Fruit fly (Drosophila melanogaster) whole organism, embryonic: Measurements from ENCODE around the gene CG14229.

ENCODE experiments used
- Antp ChIP-seq: fragments of 200-800 bp; sonication (Bioruptor generic); optimal IDR thresholded peaks from 3 replicates; lab custom pipeline; 2016; ENCODE audit warnings: missing biosample characterization, missing genetic modification characterization
- Atf6 ChIP-seq: fragments of 200-800 bp; sonication (Bioruptor generic); IDR thresholded peaks from 2 replicates; pipeline ENCODE4 v1.3.6; 2022; ENCODE audit warnings: missing biosample characterization, missing genetic modification characterization
- Bdp1 ChIP-seq: fragments of 200-800 bp; sonication (Bioruptor generic); optimal IDR thresholded peaks from 3 replicates; lab custom pipeline; 2016; ENCODE audit warnings: missing biosample characterization, missing genetic modification characterization
- CG10366 ChIP-seq: fragments of 200-800 bp; sonication (Bioruptor generic); IDR thresholded peaks from 2 replicates; pipeline ENCODE4 v1.3.6; 2022; ENCODE audit warnings: missing biosample characterization, missing genetic modification characterization
- CG11695 ChIP-seq: fragments of 200-800 bp; sonication (Bioruptor generic); IDR thresholded peaks from 3 replicates; pipeline ENCODE4 v1.3.6; 2022; ENCODE audit warnings: missing biosample characterization, missing genetic modification characterization
- CG11723 ChIP-seq: fragments of 200-800 bp; sonication (Bioruptor generic); optimal IDR thresholded peaks from 2 replicates; lab custom pipeline; 2017; ENCODE audit warnings: missing biosample characterization, mild to moderate bottlenecking, missing genetic modification characterization
- CG12236 ChIP-seq: fragments of 200-800 bp; sonication (Bioruptor generic); optimal IDR thresholded peaks from 2 replicates; lab custom pipeline; 2016; ENCODE audit warnings: missing biosample characterization, missing genetic modification characterization
- CG13123 ChIP-seq: fragments of 200-800 bp; sonication (Bioruptor generic); optimal IDR thresholded peaks from 2 replicates; lab custom pipeline; 2016; ENCODE audit warnings: missing biosample characterization, missing genetic modification characterization
- CG13894 ChIP-seq: fragments of 200-800 bp; sonication (Bioruptor generic); optimal IDR thresholded peaks from 3 replicates; lab custom pipeline; 2018; ENCODE audit warnings: missing biosample characterization, mild to moderate bottlenecking, missing genetic modification characterization, moderate library complexity
- CG14965 ChIP-seq: fragments of 200-800 bp; sonication (Bioruptor generic); optimal IDR thresholded peaks from 2 replicates; lab custom pipeline; 2016; ENCODE audit warnings: missing biosample characterization, missing genetic modification characterization, borderline replicate concordance
- CG15479 ChIP-seq: fragments of 200-800 bp; sonication (Bioruptor generic); optimal IDR thresholded peaks from 3 replicates; lab custom pipeline; 2019; ENCODE audit warnings: missing biosample characterization, mild to moderate bottlenecking, missing genetic modification characterization, moderate library complexity
- CG17612 ChIP-seq: fragments of 200-800 bp; sonication (Bioruptor generic); IDR thresholded peaks from 2 replicates; pipeline ENCODE4 v1.3.6; 2022; ENCODE audit warnings: missing biosample characterization, missing genetic modification characterization
- CG18262 ChIP-seq: fragments of 200-800 bp; optimal IDR thresholded peaks from 3 replicates; lab custom pipeline; 2019; ENCODE audit warnings: missing biosample characterization, mild to moderate bottlenecking, missing genetic modification characterization, moderate library complexity
- CG2678 ChIP-seq: fragments of 200-800 bp; sonication (Bioruptor generic); optimal IDR thresholded peaks from 3 replicates; lab custom pipeline; 2019; ENCODE audit warnings: missing biosample characterization, mild to moderate bottlenecking, missing genetic modification characterization, moderate library complexity
- CG33213 ChIP-seq: fragments of 200-800 bp; sonication (Bioruptor generic); optimal IDR thresholded peaks from 3 replicates; lab custom pipeline; 2016; ENCODE audit warnings: missing biosample characterization, missing genetic modification characterization
- CG43689 ChIP-seq: fragments of 200-800 bp; sonication (Bioruptor generic); IDR thresholded peaks from 2 replicates; pipeline ENCODE4 v1.3.6; 2022; ENCODE audit warnings: missing biosample characterization, missing genetic modification characterization
- CG4404 ChIP-seq: fragments of 200-800 bp; sonication (Bioruptor generic); IDR thresholded peaks from 2 replicates; pipeline ENCODE4 v1.3.6; 2022; ENCODE audit warnings: missing biosample characterization, missing genetic modification characterization
- CG7963 ChIP-seq: fragments of 200-800 bp; sonication (Bioruptor generic); IDR thresholded peaks from 3 replicates; pipeline ENCODE4 v1.3.6; 2022; ENCODE audit warnings: missing biosample characterization, missing genetic modification characterization; ENCODE audit not compliant: partially characterized antibody
- CkIIα-i1 ChIP-seq: fragments of 200-800 bp; sonication (Bioruptor generic); IDR thresholded peaks from 2 replicates; pipeline ENCODE4 v1.3.6; 2022; ENCODE audit warnings: missing biosample characterization, missing genetic modification characterization
- Deaf1 ChIP-seq: fragments of 200-800 bp; optimal IDR thresholded peaks from 3 replicates; lab custom pipeline; 2019; ENCODE audit warnings: missing biosample characterization, mild to moderate bottlenecking, missing genetic modification characterization, moderate library complexity
- HLH4C ChIP-seq: fragments of 200-800 bp; sonication (Bioruptor generic); IDR thresholded peaks from 3 replicates; pipeline ENCODE4 v1.3.6; 2022; ENCODE audit warnings: missing biosample characterization, missing genetic modification characterization; ENCODE audit not compliant: partially characterized antibody
- HLHmδ ChIP-seq: fragments of 200-800 bp; sonication (Bioruptor generic); optimal IDR thresholded peaks from 2 replicates; lab custom pipeline; 2018; ENCODE audit warnings: missing biosample characterization, mild to moderate bottlenecking, missing genetic modification characterization, moderate library complexity
- Nf-YB ChIP-seq: fragments of 200-800 bp; sonication (Bioruptor generic); optimal IDR thresholded peaks from 3 replicates; lab custom pipeline; 2019; ENCODE audit warnings: missing biosample characterization, mild to moderate bottlenecking, missing genetic modification characterization, moderate library complexity
- PHDP ChIP-seq: fragments of 200-800 bp; sonication (Bioruptor generic); optimal IDR thresholded peaks from 3 replicates; lab custom pipeline; 2018; ENCODE audit warnings: missing biosample characterization, mild to moderate bottlenecking, missing genetic modification characterization, moderate library complexity
- Side ChIP-seq: fragments of 200-800 bp; sonication (Bioruptor generic); optimal IDR thresholded peaks from 2 replicates; lab custom pipeline; 2016; ENCODE audit warnings: missing biosample characterization, missing genetic modification characterization
- Tbp ChIP-seq: fragments of >200 bp; optimal IDR thresholded peaks from 2 replicates; lab custom pipeline; 2018; ENCODE audit warnings: missing biosample characterization, missing genetic modification characterization
- abd-A ChIP-seq: fragments of 200-800 bp; sonication (Bioruptor generic); optimal IDR thresholded peaks from 3 replicates; lab custom pipeline; 2019; ENCODE audit warnings: missing biosample characterization, mild to moderate bottlenecking, missing genetic modification characterization, moderate library complexity
- bigmax ChIP-seq: fragments of 200-800 bp; sonication (Bioruptor generic); optimal IDR thresholded peaks from 2 replicates; lab custom pipeline; 2018; ENCODE audit warnings: missing biosample characterization, mild to moderate bottlenecking, missing genetic modification characterization
- croc ChIP-seq: fragments of 200-800 bp; sonication (Bioruptor generic); conservative IDR thresholded peaks from 3 replicates; pipeline ENCODE4 v1.3.6; 2022; ENCODE audit warnings: missing biosample characterization, missing genetic modification characterization
- cwo ChIP-seq: fragments of 200-800 bp; sonication (Bioruptor generic); optimal IDR thresholded peaks from 3 replicates; lab custom pipeline; 2017; ENCODE audit warnings: missing biosample characterization, missing genetic modification characterization, mild to moderate bottlenecking, moderate library complexity, missing genetic modification reagents
- danr ChIP-seq: fragments of 200-800 bp; sonication (Bioruptor generic); IDR thresholded peaks from 2 replicates; pipeline ENCODE4 v1.3.6; 2022; ENCODE audit warnings: missing biosample characterization, missing genetic modification characterization
- fd102C ChIP-seq: fragments of 200-800 bp; sonication (Bioruptor generic); optimal IDR thresholded peaks from 2 replicates; lab custom pipeline; 2018; ENCODE audit warnings: missing biosample characterization, mild to moderate bottlenecking, missing genetic modification characterization, moderate library complexity
- fd3F ChIP-seq: fragments of 200-800 bp; sonication (Bioruptor generic); optimal IDR thresholded peaks from 2 replicates; lab custom pipeline; 2018; ENCODE audit warnings: missing biosample characterization, mild to moderate bottlenecking, missing genetic modification characterization, moderate library complexity
- gcm2 ChIP-seq: fragments of 200-800 bp; sonication (Bioruptor generic); optimal IDR thresholded peaks from 2 replicates; lab custom pipeline; 2016; ENCODE audit warnings: missing biosample characterization, missing genetic modification characterization
- gfzf ChIP-seq: fragments of 200-800 bp; sonication (Bioruptor generic); optimal IDR thresholded peaks from 2 replicates; lab custom pipeline; 2016; ENCODE audit warnings: missing biosample characterization, mild to moderate bottlenecking, missing genetic modification characterization, moderate library complexity
- ind ChIP-seq: fragments of 200-800 bp; sonication (Bioruptor generic); optimal IDR thresholded peaks from 3 replicates; lab custom pipeline; 2016; ENCODE audit warnings: missing biosample characterization, missing genetic modification characterization
- jigr1 ChIP-seq: fragments of 200-800 bp; sonication (Bioruptor generic); IDR thresholded peaks from 3 replicates; pipeline ENCODE4 v1.3.6; 2022; ENCODE audit warnings: missing biosample characterization, missing genetic modification characterization
- maf-S ChIP-seq: fragments of 200-800 bp; sonication (Bioruptor generic); optimal IDR thresholded peaks from 2 replicates; lab custom pipeline; 2016; ENCODE audit warnings: missing biosample characterization, missing genetic modification characterization
- p53 ChIP-seq: fragments of 200-800 bp; sonication (Bioruptor generic); optimal IDR thresholded peaks from 2 replicates; lab custom pipeline; 2016; ENCODE audit warnings: missing biosample characterization, missing genetic modification characterization
- phol ChIP-seq: fragments of 200-800 bp; sonication (Bioruptor generic); optimal IDR thresholded peaks from 3 replicates; lab custom pipeline; 2018; ENCODE audit warnings: missing biosample characterization, mild to moderate bottlenecking, missing genetic modification characterization, moderate library complexity
- pnt ChIP-seq: fragments of 200-800 bp; sonication (Bioruptor generic); optimal IDR thresholded peaks from 3 replicates; lab custom pipeline; 2016; ENCODE audit warnings: missing biosample characterization, missing genetic modification characterization
- row ChIP-seq: fragments of 200-800 bp; sonication (Bioruptor generic); IDR thresholded peaks from 3 replicates; pipeline ENCODE4 v1.3.6; 2022; ENCODE audit warnings: missing biosample characterization, missing genetic modification characterization
- sens ChIP-seq: fragments of 200-800 bp; sonication (Bioruptor generic); peaks from one replicate; lab custom pipeline; 2016; ENCODE audit warnings: missing biosample characterization, missing genetic modification characterization
- shn ChIP-seq: fragments of 200-800 bp; sonication (Bioruptor generic); optimal IDR thresholded peaks from 3 replicates; lab custom pipeline; 2016; ENCODE audit warnings: missing biosample characterization, missing genetic modification characterization
- sim ChIP-seq: fragments of 200-800 bp; sonication (Bioruptor generic); IDR thresholded peaks from 2 replicates; pipeline ENCODE4 v1.3.6; 2022; ENCODE audit warnings: missing biosample characterization, missing genetic modification characterization
- sna ChIP-seq: fragments of 200-800 bp; sonication (Bioruptor generic); IDR thresholded peaks from 2 replicates; pipeline ENCODE4 v1.3.6; 2022; ENCODE audit warnings: missing biosample characterization, missing genetic modification characterization; ENCODE audit not compliant: partially characterized antibody
- wdn ChIP-seq: fragments of 200-800 bp; sonication (Bioruptor generic); IDR thresholded peaks from 2 replicates; pipeline ENCODE4 v1.3.6; 2022; ENCODE audit warnings: missing biosample characterization, missing genetic modification characterization
- zen ChIP-seq: fragments of 200-800 bp; sonication (Bioruptor generic); optimal IDR thresholded peaks from 3 replicates; lab custom pipeline; 2018; ENCODE audit warnings: missing biosample characterization, mild to moderate bottlenecking, missing genetic modification characterization, moderate library complexity
- zf30C ChIP-seq: fragments of 200-800 bp; sonication (Bioruptor generic); optimal IDR thresholded peaks from 3 replicates; lab custom pipeline; 2018; ENCODE audit warnings: missing biosample characterization, mild to moderate bottlenecking, missing genetic modification characterization

Gene CG14229

DNA sequence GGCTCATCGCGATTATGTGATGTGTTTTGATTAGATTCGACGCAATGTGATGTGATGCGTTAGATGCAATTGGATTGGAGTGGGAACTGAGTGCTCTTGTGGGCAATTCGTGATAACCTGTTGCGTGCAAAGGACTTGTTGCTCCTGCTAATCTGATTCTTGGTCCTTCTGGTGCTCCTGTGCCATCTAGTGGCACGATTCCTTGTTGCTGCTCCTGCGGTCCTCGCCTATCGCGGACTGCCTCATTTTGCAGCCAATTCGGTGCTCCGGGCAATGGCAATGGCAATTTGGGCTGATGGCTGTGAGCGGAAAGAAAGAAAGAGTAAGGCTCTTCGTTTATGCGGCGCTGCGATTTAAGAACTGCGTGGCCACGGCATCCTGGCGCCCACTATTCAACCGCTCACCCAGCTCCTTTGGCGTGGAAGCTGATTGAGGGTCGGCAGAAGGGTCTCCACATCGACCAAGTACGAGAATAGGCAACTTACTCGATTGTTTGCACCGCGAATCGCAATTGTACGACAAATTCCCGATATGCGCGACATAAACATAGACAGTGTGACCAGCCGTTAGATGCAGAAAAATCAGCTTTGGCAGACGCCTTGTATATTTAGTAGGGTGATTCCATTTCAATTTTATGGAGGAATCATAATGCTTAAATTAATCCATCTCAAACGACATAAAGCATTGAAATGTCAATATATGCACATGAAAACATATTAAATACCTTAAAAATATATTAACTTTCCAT, 1.9 kb downstream of the CG14229 start, which contains the start of gene Mer (continued):
- peak; percentile 84 for TF ChIP-seq CG13894 (tag; lab: Kevin White, UChicago)
- peak; percentile 55; the same call in 1 of the 2 replicates for TF ChIP-seq wdn (GFP tag; lab: Robert Waterston, UW)
- peak; percentile 92 for TF ChIP-seq Antp (GFP tag; lab: Kevin White, UChicago)
- TF ChIP-seq sim = peak; percentile 67
- peak; percentile 10 for TF ChIP-seq fd102C
- TF ChIP-seq HLH4C (GFP tag; lab: Robert Waterston, UW) = no peak
- no peak for TF ChIP-seq HLHmδ (GFP tag; lab: Kevin White, UChicago)
- TF ChIP-seq Atf6 (GFP tag; lab: Robert Waterston, UW) = peak; percentile 86
- TF ChIP-seq CkIIα-i1 (GFP tag; lab: Robert Waterston, UW) = no peak
- peak; percentile 92 for TF ChIP-seq CG11695 (GFP tag; lab: Robert Waterston, UW)
- no peak for TF ChIP-seq Tbp
- TF ChIP-seq bigmax = no peak
- 0 out of 2 replicates have a peak, but pooled peaks have one; percentile 31 for TF ChIP-seq CG43689 (GFP tag; lab: Robert Waterston, UW)
- peak; percentile 81 for TF ChIP-seq phol (tag; lab: Kevin White, UChicago)
- TF ChIP-seq Bdp1 = peak; percentile 73
- peak; percentile 96 for TF ChIP-seq row (GFP tag; lab: Robert Waterston, UW)
- TF ChIP-seq gcm2 = peak; percentile 63
- TF ChIP-seq CG4404 (GFP tag; lab: Robert Waterston, UW) = peak; percentile 60
- peak; percentile 95 for TF ChIP-seq sens
- peak; percentile 61 for TF ChIP-seq CG11723 (GFP tag; lab: Kevin White, UChicago)
- TF ChIP-seq CG14965 (GFP tag; lab: Kevin White, UChicago) = peak; percentile 29
- TF ChIP-seq CG17612 (GFP tag; lab: Robert Waterston, UW) = no peak
- TF ChIP-seq Nf-YB (GFP tag; lab: Kevin White, UChicago) = peak; percentile 68
- peak; percentile 76 for TF ChIP-seq CG33213 (GFP tag; lab: Kevin White, UChicago)
- peak; percentile 76 for TF ChIP-seq pnt
- TF ChIP-seq CG2678 (tag; lab: Kevin White, UChicago) = peak; percentile 88
- 0 out of 3 replicates have a peak, but pooled peaks have one; percentile 37 for TF ChIP-seq jigr1
- peak; percentile 40 for TF ChIP-seq CG13123 (GFP tag; lab: Kevin White, UChicago)
- TF ChIP-seq Deaf1 = peak; percentile 54
- TF ChIP-seq zen = peak; percentile 61
- peak; percentile 27 for TF ChIP-seq CG15479 (GFP tag; lab: Kevin White, UChicago)
- no peak for TF ChIP-seq zf30C
- TF ChIP-seq ind = peak; percentile 84
- no peak for TF ChIP-seq danr
- TF ChIP-seq CG7963 (GFP tag; lab: Robert Waterston, UW) = no peak
- peak; percentile 65 for TF ChIP-seq croc (GFP tag; lab: Robert Waterston, UW)
- peak; percentile 81 for TF ChIP-seq maf-S (GFP tag; lab: Kevin White, UChicago)
- peak; percentile 89 for TF ChIP-seq shn (GFP tag; lab: Kevin White, UChicago)
- peak; percentile 75 for TF ChIP-seq gfzf (GFP tag; lab: Kevin White, UChicago)
- no peak for TF ChIP-seq sna (GFP tag; lab: Robert Waterston, UW)
- peak; percentile 74 for TF ChIP-seq fd3F
- TF ChIP-seq PHDP (tag; lab: Kevin White, UChicago) = peak; percentile 89
- TF ChIP-seq abd-A (tag; lab: Kevin White, UChicago) = no peak
- peak; percentile 51 for TF ChIP-seq CG12236 (GFP tag; lab: Kevin White, UChicago)
- TF ChIP-seq CG18262 = peak; percentile 84
- peak; percentile 90 for TF ChIP-seq Side
- peak; percentile 71 for TF ChIP-seq p53 (GFP tag; lab: Kevin White, UChicago)
- TF ChIP-seq cwo (GFP tag; lab: Kevin White, UChicago) = peak; percentile 77
- peak; percentile 73 for TF ChIP-seq CG10366 (GFP tag; lab: Robert Waterston, UW)
